Worm (Caenorhabditis elegans): Measurements from ENCODE around the gene B0416.2.

The B0416.2 gene

ce11 chrX:9261626-9262189 lies 37.2 kb upstream of the B0416.2 start:
- TF ChIP-seq dmd-8 (GFP tag; IDR thresholded peaks at IDR 0.05) (no peak), unc-62 (GFP tag; optimal IDR thresholded peaks at IDR 0.05 in 1 of 2) (no peak), unc-62 (tag; optimal IDR thresholded peaks at IDR 0.05) (no peak), ceh-44 (GFP tag; IDR thresholded peaks at IDR 0.05) (no peak), php-3 (GFP tag; IDR thresholded peaks at IDR 0.05) (peak; percentile 41; the same call in 1 of the 2 replicates), lin-15B (tag; optimal IDR thresholded peaks at IDR 0.05) (no peak), saeg-2 (GFP tag; IDR thresholded peaks at IDR 0.05) (no peak), lin-1 (GFP tag; IDR thresholded peaks at IDR 0.05) (no peak), zag-1 (tag; optimal IDR thresholded peaks at IDR 0.05) (no peak), madf-5 (GFP tag; IDR thresholded peaks at IDR 0.05) (no peak), ceh-28 (tag; optimal IDR thresholded peaks at IDR 0.05) (no peak), ztf-11 (tag; optimal IDR thresholded peaks at IDR 0.05) (no peak), rbr-2 (tag; optimal IDR thresholded peaks at IDR 0.05) (no peak), unc-39 (tag; optimal IDR thresholded peaks at IDR 0.05) (no peak), F37D6.2 (tag; optimal IDR thresholded peaks at IDR 0.05) (no peak), mdl-1 (tag; optimal IDR thresholded peaks at IDR 0.05) (no peak), egl-43 (GFP tag; IDR thresholded peaks at IDR 0.05) (no peak), snpc-1.2 (GFP tag; IDR thresholded peaks at IDR 0.05) (0 out of 2 replicates have a peak, but pooled peaks have one; percentile 17), T20F7.1 (GFP tag; optimal IDR thresholded peaks at IDR 0.05) (no peak), dve-1 (tag; optimal IDR thresholded peaks at IDR 0.05; ENCODE audit: insufficient read depth) (peak; percentile 54), lin-13 (GFP tag; optimal IDR thresholded peaks at IDR 0.05) (no peak), zip-2 (tag; optimal IDR thresholded peaks at IDR 0.05) (no peak), hif-1 (tag; optimal IDR thresholded peaks at IDR 0.05) (no peak), nhr-102 (tag; optimal IDR thresholded peaks at IDR 0.05) (peak; percentile 47), F44E2.7 (GFP tag; IDR thresholded peaks at IDR 0.05) (no peak), zfp-3 (GFP tag; conservative IDR thresholded peaks at IDR 0.05) (peak; percentile 60; the same call in 1 of the 2 replicates), nhr-6 (tag; optimal IDR thresholded peaks at IDR 0.05) (no peak), Y105C5A.15 (GFP tag; IDR thresholded peaks at IDR 0.05) (no peak), daf-8 (GFP tag; IDR thresholded peaks at IDR 0.05) (no peak), set-16 (GFP tag; IDR thresholded peaks at IDR 0.05) (no peak)

ce11 chrX:9264231-9264630 lies 34.7 kb upstream of the B0416.2 start, which contains the start of gene F18G5.6:
Gene F18G5.6 (minus strand): TSS chrX:9264331.
- TF ChIP-seq lim-7 (GFP tag; IDR thresholded peaks at IDR 0.05) (0 out of 2 replicates have a peak, but pooled peaks have one; percentile 12), ceh-20 (GFP tag; IDR thresholded peaks at IDR 0.05) (no peak)

ce11 chrX:9264636-9265035 lies 34.3 kb upstream of the B0416.2 start:
- TF ChIP-seq spr-3 (GFP tag; optimal IDR thresholded peaks at IDR 0.05) (no peak), lin-13 (GFP tag; optimal IDR thresholded peaks at IDR 0.05) (peak; percentile 17), ceh-62 (tag; optimal IDR thresholded peaks at IDR 0.05) (no peak), fkh-10 (GFP tag; optimal IDR thresholded peaks at IDR 0.05) (no peak), T26A8.4 (GFP tag; IDR thresholded peaks at IDR 0.05) (0 out of 2 replicates have a peak, but pooled peaks have one; percentile 31), nhr-42 (GFP tag; IDR thresholded peaks at IDR 0.05) (no peak), ztf-7 (tag; optimal IDR thresholded peaks at IDR 0.05) (no peak), snpc-4 (tag; optimal IDR thresholded peaks at IDR 0.05) (no peak), lin-15B (tag; optimal IDR thresholded peaks at IDR 0.05) (no peak), zfp-3 (GFP tag; conservative IDR thresholded peaks at IDR 0.05) (0 out of 2 replicates have a peak, but pooled peaks have one; percentile 38), nhr-28 (tag; optimal IDR thresholded peaks at IDR 0.05) (peak; percentile 79), skn-1 (tag; optimal IDR thresholded peaks at IDR 0.05) (no peak), nhr-25 (tag; optimal IDR thresholded peaks at IDR 0.05; ENCODE audit: borderline replicate concordance, insufficient read depth) (no peak), mep-1 (tag; optimal IDR thresholded peaks at IDR 0.05) (peak; percentile 57), nhr-76 (tag; optimal IDR thresholded peaks at IDR 0.05) (no peak), madf-9 (GFP tag; conservative IDR thresholded peaks at IDR 0.05) (0 out of 2 replicates have a peak, but pooled peaks have one; percentile 27), Y75B8A.6 (GFP tag; IDR thresholded peaks at IDR 0.05) (no peak), T20F7.1 (GFP tag; optimal IDR thresholded peaks at IDR 0.05) (peak; percentile 8), zip-2 (tag; optimal IDR thresholded peaks at IDR 0.05) (peak; percentile 16), tag-97 (GFP tag; IDR thresholded peaks at IDR 0.05) (0 out of 2 replicates have a peak, but pooled peaks have one; percentile 53), lim-7 (GFP tag; IDR thresholded peaks at IDR 0.05) (peak; percentile 37; the same call in 1 of the 2 replicates), F37D6.2 (tag; optimal IDR thresholded peaks at IDR 0.05) (no peak), sdz-12 (GFP tag; optimal IDR thresholded peaks at IDR 0.05) (no peak), pqm-1 (tag; optimal IDR thresholded peaks at IDR 0.05) (peak; percentile 76)
